Fruit fly (Drosophila melanogaster) whole organism, embryonic: ENCODE data around the gene Pvr.

Experiments used
- Ada2b ChIP-seq: fragments of 200-800 bp; sonication (Bioruptor generic); IDR thresholded peaks from 2 replicates; pipeline ENCODE4 v1.3.6; 2022; ENCODE audit warnings: missing biosample characterization, missing genetic modification characterization
- Adf1 ChIP-seq: fragments of 200-800 bp; sonication (Bioruptor generic); IDR thresholded peaks from 2 replicates; pipeline ENCODE4 v1.3.6; 2022; ENCODE audit warnings: missing biosample characterization, missing genetic modification characterization
- B-H1 ChIP-seq: fragments of 200-800 bp; sonication (Bioruptor generic); IDR thresholded peaks from 3 replicates; pipeline ENCODE4 v1.3.6; 2022; ENCODE audit warnings: missing biosample characterization, missing genetic modification characterization
- Bdp1 ChIP-seq: fragments of 200-800 bp; sonication (Bioruptor generic); optimal IDR thresholded peaks from 3 replicates; lab custom pipeline; 2016; ENCODE audit warnings: missing biosample characterization, missing genetic modification characterization
- Bgb ChIP-seq: fragments of 200-800 bp; sonication (Bioruptor generic); IDR thresholded peaks from 2 replicates; pipeline ENCODE4 v1.3.6; 2022; ENCODE audit warnings: missing biosample characterization, missing genetic modification characterization; ENCODE audit not compliant: partially characterized antibody
- CG10366 ChIP-seq: fragments of 200-800 bp; sonication (Bioruptor generic); IDR thresholded peaks from 2 replicates; pipeline ENCODE4 v1.3.6; 2022; ENCODE audit warnings: missing biosample characterization, missing genetic modification characterization
- CG10462 ChIP-seq: fragments of 200-800 bp; sonication (Bioruptor generic); optimal IDR thresholded peaks from 2 replicates; lab custom pipeline; 2016; ENCODE audit warnings: missing biosample characterization, missing genetic modification characterization
- CG11398 ChIP-seq: fragments of 200-800 bp; sonication (Bioruptor generic); optimal IDR thresholded peaks from 2 replicates; lab custom pipeline; 2016; ENCODE audit warnings: missing biosample characterization, missing genetic modification characterization
- CG12219 ChIP-seq: fragments of 200-800 bp; sonication (Bioruptor generic); optimal IDR thresholded peaks from 3 replicates; lab custom pipeline; 2018; ENCODE audit warnings: missing biosample characterization, mild to moderate bottlenecking, missing genetic modification characterization
- CG12236 ChIP-seq: fragments of 200-800 bp; sonication (Bioruptor generic); optimal IDR thresholded peaks from 2 replicates; lab custom pipeline; 2016; ENCODE audit warnings: missing biosample characterization, missing genetic modification characterization
- CG12659 ChIP-seq: fragments of 200-800 bp; sonication (Bioruptor generic); optimal IDR thresholded peaks from 3 replicates; lab custom pipeline; 2017; ENCODE audit warnings: mild to moderate bottlenecking, missing biosample characterization, missing genetic modification reagents, missing genetic modification characterization
- CG14860 ChIP-seq: fragments of 200-800 bp; sonication (Bioruptor generic); IDR thresholded peaks from 3 replicates; pipeline ENCODE4 v1.3.6; 2022; ENCODE audit warnings: missing biosample characterization, missing genetic modification characterization; ENCODE audit not compliant: partially characterized antibody
- CG2120 ChIP-seq: fragments of 200-800 bp; sonication (Bioruptor generic); optimal IDR thresholded peaks from 3 replicates; lab custom pipeline; 2016; ENCODE audit warnings: missing biosample characterization, missing genetic modification characterization
- CG4360 ChIP-seq: fragments of 200-800 bp; sonication (Bioruptor generic); IDR thresholded peaks from 2 replicates; pipeline ENCODE4 v1.3.6; 2022; ENCODE audit warnings: missing biosample characterization, missing genetic modification characterization
- CG4424 ChIP-seq: fragments of 200-800 bp; sonication (Bioruptor generic); optimal IDR thresholded peaks from 3 replicates; lab custom pipeline; 2016; ENCODE audit warnings: missing biosample characterization, missing genetic modification characterization
- CG4617 ChIP-seq: fragments of 200-800 bp; sonication (Bioruptor generic); optimal IDR thresholded peaks from 3 replicates; lab custom pipeline; 2016; ENCODE audit warnings: missing biosample characterization, missing genetic modification characterization, borderline replicate concordance
- CG5953 ChIP-seq: fragments of 200-800 bp; sonication (Bioruptor generic); IDR thresholded peaks from 2 replicates; pipeline ENCODE4 v1.3.6; 2022; ENCODE audit warnings: missing biosample characterization, missing genetic modification characterization
- Camta ChIP-seq: fragments of 200-800 bp; sonication (Bioruptor generic); optimal IDR thresholded peaks from 2 replicates; lab custom pipeline; 2016; ENCODE audit warnings: missing biosample characterization, missing genetic modification characterization
- Dad ChIP-seq: fragments of 200-800 bp; sonication (Bioruptor generic); optimal IDR thresholded peaks from 3 replicates; lab custom pipeline; 2016; ENCODE audit warnings: missing biosample characterization, missing genetic modification characterization
- Doc2 ChIP-seq: fragments of 200-800 bp; sonication (Bioruptor generic); IDR thresholded peaks from 2 replicates; pipeline ENCODE4 v1.3.6; 2022; ENCODE audit warnings: missing biosample characterization, missing genetic modification characterization
- Fer2 ChIP-seq: fragments of 200-800 bp; sonication (Bioruptor generic); optimal IDR thresholded peaks from 2 replicates; lab custom pipeline; 2018; ENCODE audit warnings: missing biosample characterization, mild to moderate bottlenecking, missing genetic modification characterization, moderate library complexity
- Gug ChIP-seq: fragments of 200-800 bp; sonication (Bioruptor generic); IDR thresholded peaks from 4 replicates; pipeline ENCODE4 v1.3.6; 2022; ENCODE audit warnings: missing biosample characterization, missing genetic modification characterization
- HHEX ChIP-seq: fragments of 200-800 bp; sonication (Bioruptor generic); optimal IDR thresholded peaks from 3 replicates; lab custom pipeline; 2017; ENCODE audit warnings: missing biosample characterization, mild to moderate bottlenecking, missing genetic modification characterization, missing genetic modification reagents
- HLH54F ChIP-seq: fragments of 200-800 bp; sonication (Bioruptor generic); optimal IDR thresholded peaks from 3 replicates; lab custom pipeline; 2016; ENCODE audit warnings: missing biosample characterization, missing genetic modification characterization
- Hr51 ChIP-seq, 2 experiments: fragments of 200-800 bp; sonication (Bioruptor generic); optimal IDR thresholded peaks; 2 replicates in 1 of 2; 3 replicates in 1 of 2; lab custom pipeline; 2016 to 2018; ENCODE audit warnings: missing biosample characterization in 2 of 2, missing genetic modification characterization in 2 of 2, mild to moderate bottlenecking in 1 of 2, moderate library complexity in 1 of 2
- Lhr ChIP-seq: fragments of 200-800 bp; sonication (Bioruptor generic); optimal IDR thresholded peaks from 3 replicates; lab custom pipeline; 2017; ENCODE audit warnings: mild to moderate bottlenecking, missing biosample characterization, missing genetic modification reagents, missing genetic modification characterization
- Lpt ChIP-seq: fragments of >200 bp; optimal IDR thresholded peaks from 2 replicates; lab custom pipeline; 2018; ENCODE audit warnings: missing biosample characterization, missing genetic modification characterization
- NfI ChIP-seq: fragments of 200-800 bp; sonication (Bioruptor generic); optimal IDR thresholded peaks from 3 replicates; lab custom pipeline; 2018; ENCODE audit warnings: missing biosample characterization, mild to moderate bottlenecking, missing genetic modification characterization, moderate library complexity
- Pdp1 ChIP-seq, 2 experiments: fragments of 200-800 bp; sonication (Bioruptor generic); optimal IDR thresholded peaks; 3 replicates each; lab custom pipeline; 2016; ENCODE audit warnings: missing biosample characterization in 2 of 2, missing genetic modification characterization in 2 of 2, mild to moderate bottlenecking in 1 of 2, moderate library complexity in 1 of 2
- Sin3A ChIP-seq: fragments of >200 bp; optimal IDR thresholded peaks from 2 replicates; lab custom pipeline; 2018
- abd-A ChIP-seq: fragments of 200-800 bp; sonication (Bioruptor generic); optimal IDR thresholded peaks from 3 replicates; lab custom pipeline; 2019; ENCODE audit warnings: missing biosample characterization, mild to moderate bottlenecking, missing genetic modification characterization, moderate library complexity
- cato ChIP-seq: fragments of 200-800 bp; sonication (Bioruptor generic); optimal IDR thresholded peaks from 2 replicates; lab custom pipeline; 2016; ENCODE audit warnings: missing biosample characterization, missing genetic modification characterization, borderline replicate concordance
- dysf ChIP-seq: fragments of 200-800 bp; sonication (Bioruptor generic); IDR thresholded peaks from 3 replicates; pipeline ENCODE4 v1.3.6; 2022; ENCODE audit warnings: missing biosample characterization, missing genetic modification characterization
- fd102C ChIP-seq: fragments of 200-800 bp; sonication (Bioruptor generic); optimal IDR thresholded peaks from 2 replicates; lab custom pipeline; 2018; ENCODE audit warnings: missing biosample characterization, mild to moderate bottlenecking, missing genetic modification characterization, moderate library complexity
- fd3F ChIP-seq: fragments of 200-800 bp; sonication (Bioruptor generic); optimal IDR thresholded peaks from 2 replicates; lab custom pipeline; 2018; ENCODE audit warnings: missing biosample characterization, mild to moderate bottlenecking, missing genetic modification characterization, moderate library complexity
- gem ChIP-seq: fragments of 200-800 bp; sonication (Bioruptor generic); optimal IDR thresholded peaks from 2 replicates; lab custom pipeline; 2019; ENCODE audit warnings: missing biosample characterization, mild to moderate bottlenecking, missing genetic modification characterization, moderate library complexity
- insv ChIP-seq, 2 experiments: fragments of 200-800 bp; sonication (Bioruptor generic); optimal IDR thresholded peaks; 3 replicates each; lab custom pipeline; 2016 to 2018; ENCODE audit warnings: missing biosample characterization in 2 of 2, missing genetic modification characterization in 2 of 2
- peb ChIP-seq: fragments of 200-800 bp; sonication (Bioruptor generic); IDR thresholded peaks from 2 replicates; pipeline ENCODE4 v1.3.6; 2022; ENCODE audit warnings: missing biosample characterization, missing genetic modification characterization
- prd ChIP-seq, 3 experiments: fragments of >200 bp in 2 of 3; fragments of 200-800 bp in 1 of 3; sonication (Bioruptor generic) in 1 of 3; optimal IDR thresholded peaks in 2 of 3; IDR thresholded peaks in 1 of 3; 2 replicates in 2 of 3; 3 replicates in 1 of 3; pipeline versions ENCODE4 v1.3.6 to Lab custom; 2017 to 2022; ENCODE audit warnings: missing biosample characterization in 1 of 3, missing genetic modification characterization in 1 of 3
- ro ChIP-seq: fragments of 200-800 bp; sonication (Bioruptor generic); IDR thresholded peaks from 2 replicates; pipeline ENCODE4 v1.3.6; 2022; ENCODE audit warnings: missing biosample characterization, missing genetic modification characterization
- salm ChIP-seq: fragments of 200-800 bp; sonication (Bioruptor generic); optimal IDR thresholded peaks from 2 replicates; lab custom pipeline; 2018; ENCODE audit warnings: missing biosample characterization, mild to moderate bottlenecking, missing genetic modification characterization
- sr ChIP-seq: fragments of 200-800 bp; sonication (Bioruptor generic); IDR thresholded peaks from 3 replicates; pipeline ENCODE4 v1.3.6; 2022; ENCODE audit warnings: missing biosample characterization, missing genetic modification characterization
- sug ChIP-seq: fragments of 200-800 bp; optimal IDR thresholded peaks from 2 replicates; lab custom pipeline; 2019; ENCODE audit warnings: missing biosample characterization, mild to moderate bottlenecking, missing genetic modification characterization, moderate library complexity
- tgo ChIP-seq: fragments of 200-800 bp; sonication (Bioruptor generic); IDR thresholded peaks from 3 replicates; pipeline ENCODE4 v1.3.6; 2022; ENCODE audit warnings: missing biosample characterization, missing genetic modification characterization
- tio ChIP-seq: fragments of 200-800 bp; sonication (Bioruptor generic); optimal IDR thresholded peaks from 2 replicates; lab custom pipeline; 2017; ENCODE audit warnings: missing biosample characterization, missing genetic modification characterization, inconsistent platforms
- ttk ChIP-seq: fragments of 200-800 bp; sonication (Bioruptor generic); IDR thresholded peaks from 2 replicates; pipeline ENCODE4 v2.1.2; 2022; ENCODE audit warnings: missing biosample characterization, missing genetic modification characterization
- tup ChIP-seq: fragments of 200-800 bp; sonication (Bioruptor generic); optimal IDR thresholded peaks from 2 replicates; lab custom pipeline; 2016; ENCODE audit warnings: missing biosample characterization, mild to moderate bottlenecking, missing genetic modification characterization, moderate library complexity
- wek ChIP-seq: fragments of 200-800 bp; sonication (Bioruptor generic); optimal IDR thresholded peaks from 3 replicates; lab custom pipeline; 2018; ENCODE audit warnings: missing biosample characterization, mild to moderate bottlenecking, missing genetic modification characterization, moderate library complexity
- zen2 ChIP-seq: fragments of 200-800 bp; sonication (Bioruptor generic); IDR thresholded peaks from 3 replicates; pipeline ENCODE4 v1.3.6; 2022; ENCODE audit warnings: missing biosample characterization, missing genetic modification characterization; ENCODE audit not compliant: partially characterized antibody

Pvr gene

dm6 chr2L:8212666-8213270 is 26.9 kb downstream of the Pvr start, which contains the start of the genes CG8372 and CG8360:
CG8372 (minus strand) TSS chr2L:8212902.
CG8360 (plus strand) TSS chr2L:8212959.
- TF ChIP-seq Dad (GFP tag; lab: Kevin White, UChicago) (peak; percentile 99), Doc2 (GFP tag; lab: Robert Waterston, UW) (peak; percentile 94), tgo (GFP tag; lab: Robert Waterston, UW) (peak; percentile 99), CG4617 (GFP tag; lab: Kevin White, UChicago) (peak; percentile 99), CG10462 (GFP tag; lab: Kevin White, UChicago) (peak; percentile 99), zen2 (GFP tag; lab: Robert Waterston, UW) (no peak), cato (GFP tag; lab: Kevin White, UChicago) (peak; percentile 98), dysf (GFP tag; lab: Robert Waterston, UW) (peak; percentile 99), CG4424 (peak; percentile 99), CG5953 (GFP tag; lab: Robert Waterston, UW) (peak; percentile 98), salm (tag; lab: Kevin White, UChicago) (peak; percentile 94), Bdp1 (GFP tag; lab: Kevin White, UChicago) (peak; percentile 95), Camta (GFP tag; lab: Kevin White, UChicago) (peak; percentile 99), peb (GFP tag; lab: Robert Waterston, UW) (peak; percentile 99), Lpt (GFP tag; lab: Kevin White, UChicago) (no peak), Sin3A (peak; percentile 65), Adf1 (GFP tag; lab: Robert Waterston, UW) (peak; percentile 90), CG14860 (GFP tag; lab: Robert Waterston, UW) (no peak), CG4360 (GFP tag; lab: Robert Waterston, UW) (peak; percentile 90), ro (peak; percentile 98), CG12659 (peak; percentile 99), fd3F (peak; percentile 96), fd102C (GFP tag; lab: Kevin White, UChicago) (peak; percentile 90), HLH54F (GFP tag; lab: Kevin White, UChicago) (peak; percentile 99), Ada2b (GFP tag; lab: Robert Waterston, UW) (peak; percentile 99), Bgb (GFP tag; lab: Robert Waterston, UW) (peak; percentile 33; the same call in 1 of the 2 replicates), Lhr (GFP tag; lab: Kevin White, UChicago) (peak; percentile 92), tup (GFP tag; lab: Kevin White, UChicago) (peak; percentile 99), sr (GFP tag; lab: Robert Waterston, UW) (peak; percentile 97), B-H1 (GFP tag; lab: Robert Waterston, UW) (peak; percentile 99), tio (GFP tag; lab: Kevin White, UChicago) (peak; percentile 98), Fer2 (tag; lab: Kevin White, UChicago) (peak; percentile 96), wek (GFP tag; lab: Kevin White, UChicago) (peak; percentile 91), gem (peak; percentile 99), CG2120 (peak; percentile 99), sug (tag; lab: Kevin White, UChicago) (peak; percentile 97), prd (optimal IDR thresholded peaks at IDR 0.05; lab: Kevin White, UChicago) (no peak), prd (GFP tag; IDR thresholded peaks at IDR 0.05; lab: Robert Waterston, UW) (peak; percentile 100), abd-A (no peak), CG12236 (GFP tag; lab: Kevin White, UChicago) (peak; percentile 99), CG12219 (GFP tag; lab: Kevin White, UChicago) (peak; percentile 98), insv (GFP tag; optimal IDR thresholded peaks at IDR 0.05; lab: Kevin White, UChicago) (peak; percentile 61 to 77), CG10366 (peak; percentile 99), Hr51 (GFP tag; optimal IDR thresholded peaks at IDR 0.05; lab: Kevin White, UChicago) (peak; percentile 99), NfI (GFP tag; lab: Kevin White, UChicago) (peak; percentile 99), Pdp1 (GFP tag; optimal IDR thresholded peaks at IDR 0.05; lab: Kevin White, UChicago) (peak; percentile 98 to 99), HHEX (GFP tag; lab: Kevin White, UChicago) (peak; percentile 99), CG11398 (GFP tag; lab: Kevin White, UChicago) (peak; percentile 99), Gug (GFP tag; lab: Robert Waterston, UW) (peak; percentile 99), ttk (GFP tag; lab: Robert Waterston, UW) (peak; percentile 99)
